Worm (Caenorhabditis elegans): Measurements from ENCODE around the gene F13H10.6.

Gene F13H10.6

DNA sequence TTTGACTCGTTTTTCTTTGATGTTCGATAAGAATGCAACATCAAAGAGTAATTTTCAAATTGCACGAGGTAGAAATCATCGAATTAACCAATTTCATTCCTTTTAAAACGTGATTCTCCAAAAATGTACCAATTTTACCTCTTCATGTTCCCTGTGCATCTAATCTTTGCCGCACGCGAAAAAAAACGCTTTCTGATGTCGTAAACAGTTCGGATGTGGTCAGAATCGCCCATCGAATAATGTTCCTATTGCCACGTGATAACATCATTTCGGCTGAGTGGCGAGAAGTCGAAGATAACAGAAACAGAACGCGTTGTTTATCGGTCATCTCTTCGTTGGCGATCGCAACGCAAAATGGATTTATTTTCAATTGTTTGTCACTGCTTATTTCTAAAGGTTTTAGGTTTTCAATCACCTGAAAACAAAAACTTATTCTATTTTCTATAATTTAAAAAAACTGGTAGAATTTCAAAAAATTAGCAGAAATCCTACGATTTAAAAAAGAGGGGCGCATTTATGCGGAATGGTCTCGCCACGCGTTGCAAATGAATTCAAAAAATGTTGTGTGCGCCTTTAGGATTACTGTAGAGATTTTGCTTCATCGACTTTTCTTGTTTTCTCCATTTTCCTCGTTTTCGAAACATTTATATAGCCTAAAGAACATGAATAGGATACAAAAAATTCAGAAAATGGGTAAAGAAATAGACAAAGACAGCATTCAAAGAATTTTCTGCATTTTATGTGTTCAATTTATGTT lies 12.6 kb downstream of the F13H10.6 start, which contains the start of gene mogs-1 (continued):
- TF ChIP-seq nhr-77 (tag; optimal IDR thresholded peaks at IDR 0.05) = peak; percentile 1
- no peak for TF ChIP-seq ZK337.2 (GFP tag; IDR thresholded peaks at IDR 0.05)
- no peak for TF ChIP-seq daf-8 (GFP tag; IDR thresholded peaks at IDR 0.05)
- peak; percentile 23 for TF ChIP-seq mes-2 (tag; optimal IDR thresholded peaks at IDR 0.05; ENCODE audit: poor library complexity, severe bottlenecking)
- TF ChIP-seq nhr-76 (tag; optimal IDR thresholded peaks at IDR 0.05) = no peak
- TF ChIP-seq rbr-2 (tag; optimal IDR thresholded peaks at IDR 0.05) = no peak
- no peak for TF ChIP-seq F37D6.2 (tag; optimal IDR thresholded peaks at IDR 0.05)
- TF ChIP-seq zip-11 (GFP tag; IDR thresholded peaks at IDR 0.05) = no peak
- TF ChIP-seq hif-1 (tag; optimal IDR thresholded peaks at IDR 0.05) = no peak
- TF ChIP-seq lin-29 (GFP tag; IDR thresholded peaks at IDR 0.05) = no peak
- no peak for TF ChIP-seq ces-1 (GFP tag; optimal IDR thresholded peaks at IDR 0.05)
- no peak for TF ChIP-seq ZK546.5 (tag; optimal IDR thresholded peaks at IDR 0.05)
- 0 out of 2 replicates have a peak, but pooled peaks have one; percentile 36 for TF ChIP-seq nhr-42 (GFP tag; IDR thresholded peaks at IDR 0.05)
- no peak for TF ChIP-seq F49E8.2 (tag; optimal IDR thresholded peaks at IDR 0.05; ENCODE audit: borderline replicate concordance)
- TF ChIP-seq nhr-111 (GFP tag; optimal IDR thresholded peaks at IDR 0.05) = no peak
- no peak for TF ChIP-seq hmg-1.1 (GFP tag; IDR thresholded peaks at IDR 0.05)
- no peak for TF ChIP-seq cey-2 (tag; optimal IDR thresholded peaks at IDR 0.05; ENCODE audit: borderline replicate concordance, insufficient read depth)
- TF ChIP-seq pha-4 (GFP tag; IDR thresholded peaks at IDR 0.05) = no peak
- no peak for TF ChIP-seq pha-4 (tag; optimal IDR thresholded peaks at IDR 0.05)
- peak; percentile 66 for TF ChIP-seq nhr-28 (tag; optimal IDR thresholded peaks at IDR 0.05)
- TF ChIP-seq daf-19 (GFP tag; conservative IDR thresholded peaks at IDR 0.05) = no peak
- TF ChIP-seq pqm-1 (tag; optimal IDR thresholded peaks at IDR 0.05) = no peak
- TF ChIP-seq ceh-28 (tag; optimal IDR thresholded peaks at IDR 0.05) = no peak
- no peak for TF ChIP-seq php-3 (GFP tag; IDR thresholded peaks at IDR 0.05)
- no peak for TF ChIP-seq F26F4.8 (GFP tag; conservative IDR thresholded peaks at IDR 0.05)
- no peak for TF ChIP-seq unc-62 (GFP tag; optimal IDR thresholded peaks at IDR 0.05 in 1 of 2)
- no peak for TF ChIP-seq unc-62 (tag; optimal IDR thresholded peaks at IDR 0.05)
- TF ChIP-seq ceh-62 (tag; optimal IDR thresholded peaks at IDR 0.05) = no peak
- TF ChIP-seq nhr-41 (GFP tag; IDR thresholded peaks at IDR 0.05) = no peak
- no peak for TF ChIP-seq lin-1 (GFP tag; IDR thresholded peaks at IDR 0.05)
- no peak for TF ChIP-seq dpl-1 (GFP tag; optimal IDR thresholded peaks at IDR 0.05)
- TF ChIP-seq ceh-20 (GFP tag; IDR thresholded peaks at IDR 0.05) = 0 out of 2 replicates have a peak, but pooled peaks have one; percentile 35

ce11 chrIV:11022303-11022702 lies 13.2 kb downstream of the F13H10.6 start, which contains the start of gene alh-3:
alh-3 (plus strand) TSS chrIV:11022603.
- TF ChIP-seq ZK546.5 (tag; optimal IDR thresholded peaks at IDR 0.05) (no peak), lin-29 (GFP tag; IDR thresholded peaks at IDR 0.05) (no peak), Y105C5A.15 (GFP tag; IDR thresholded peaks at IDR 0.05) (no peak), unc-62 (GFP tag; optimal IDR thresholded peaks at IDR 0.05 in 1 of 2) (no peak), unc-62 (tag; optimal IDR thresholded peaks at IDR 0.05) (no peak), gei-8 (GFP tag; optimal IDR thresholded peaks at IDR 0.05) (no peak), lim-7 (GFP tag; IDR thresholded peaks at IDR 0.05) (no peak), rbr-2 (tag; optimal IDR thresholded peaks at IDR 0.05) (no peak), lir-3 (tag; optimal IDR thresholded peaks at IDR 0.05) (no peak), cey-2 (tag; optimal IDR thresholded peaks at IDR 0.05; ENCODE audit: borderline replicate concordance, insufficient read depth) (no peak)

DNA sequence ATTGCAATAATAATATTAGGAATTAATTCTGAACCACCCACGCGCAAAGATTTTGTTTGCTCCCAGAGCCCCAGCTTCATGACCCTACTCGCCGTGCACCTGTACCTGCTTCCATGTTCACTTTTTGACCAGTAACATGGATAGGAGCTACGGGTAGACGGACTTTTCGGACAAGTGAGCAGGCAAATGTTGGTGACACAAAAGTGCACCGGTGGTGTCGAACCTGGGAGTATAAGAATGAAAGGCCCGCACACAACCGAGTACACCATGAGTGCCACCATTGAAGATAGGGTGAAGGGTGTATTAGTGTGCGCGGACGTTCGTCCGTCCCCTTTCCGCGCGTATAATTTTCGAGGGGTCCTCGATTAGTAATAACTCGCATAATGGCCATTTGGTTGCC lies 16.8 kb downstream of the F13H10.6 start:
- peak; percentile 57; the same call in 1 of the 2 replicates for TF ChIP-seq mdt-29 (GFP tag; IDR thresholded peaks at IDR 0.05)
- peak; percentile 89 for TF ChIP-seq F26F4.8 (GFP tag; conservative IDR thresholded peaks at IDR 0.05)
- no peak for TF ChIP-seq pqm-1 (tag; optimal IDR thresholded peaks at IDR 0.05)
- peak; percentile 78 for TF ChIP-seq lin-38 (GFP tag; IDR thresholded peaks at IDR 0.05)
- TF ChIP-seq tra-1 (GFP tag; IDR thresholded peaks at IDR 0.05) = peak; percentile 76
- no peak for TF ChIP-seq ceh-82 (tag; optimal IDR thresholded peaks at IDR 0.05)
- TF ChIP-seq nhr-102 (tag; optimal IDR thresholded peaks at IDR 0.05) = peak; percentile 73
- TF ChIP-seq mes-2 (tag; optimal IDR thresholded peaks at IDR 0.05; ENCODE audit: poor library complexity, severe bottlenecking) = peak; percentile 79
- no peak for TF ChIP-seq aly-2 (tag; optimal IDR thresholded peaks at IDR 0.05)
- no peak for TF ChIP-seq lin-15B (tag; optimal IDR thresholded peaks at IDR 0.05)
- peak; percentile 71 for TF ChIP-seq ceh-20 (GFP tag; IDR thresholded peaks at IDR 0.05)
- peak; percentile 72 for TF ChIP-seq T26A8.4 (GFP tag; IDR thresholded peaks at IDR 0.05)
- TF ChIP-seq nhr-6 (tag; optimal IDR thresholded peaks at IDR 0.05) = peak; percentile 10
- TF ChIP-seq lsy-2 (tag; optimal IDR thresholded peaks at IDR 0.05) = no peak
- no peak for TF ChIP-seq dve-1 (tag; optimal IDR thresholded peaks at IDR 0.05; ENCODE audit: insufficient read depth)
- peak; percentile 42 for TF ChIP-seq zfp-2 (tag; optimal IDR thresholded peaks at IDR 0.05)
